Worm (Caenorhabditis elegans): ENCODE measurements around the gene nfyc-1.

nfyc-1 gene

ce11 chrII:76662-77061 is 33.0 kb downstream of the nfyc-1 start:
- TF ChIP-seq tra-4 (tag; optimal IDR thresholded peaks at IDR 0.05) (no peak), flt-1 (GFP tag; IDR thresholded peaks at IDR 0.05) (no peak), pes-1 (GFP tag; IDR thresholded peaks at IDR 0.05) (no peak), ets-7 (tag; optimal IDR thresholded peaks at IDR 0.05) (no peak), tbx-11 (GFP tag; IDR thresholded peaks at IDR 0.05) (no peak), sea-1 (GFP tag; conservative IDR thresholded peaks at IDR 0.05) (no peak)

- TF ChIP-seq tra-4 (tag; optimal IDR thresholded peaks at IDR 0.05) (no peak), pes-1 (GFP tag; IDR thresholded peaks at IDR 0.05) (no peak), ceh-36 (tag; optimal IDR thresholded peaks at IDR 0.05) (no peak), hnd-1 (tag; optimal IDR thresholded peaks at IDR 0.05) (no peak), ets-7 (tag; optimal IDR thresholded peaks at IDR 0.05) (no peak), ama-1 (optimal IDR thresholded peaks at IDR 0.05) (no peak), F13C5.2 (tag; optimal IDR thresholded peaks at IDR 0.05) (no peak), scrt-1 (GFP tag; IDR thresholded peaks at IDR 0.05) (no peak), hmbx-1 (tag; optimal IDR thresholded peaks at IDR 0.05) (no peak), tbx-11 (GFP tag; IDR thresholded peaks at IDR 0.05) (no peak), B0310.2 (tag; optimal IDR thresholded peaks at IDR 0.05) (no peak), hmg-4 (GFP tag; optimal IDR thresholded peaks at IDR 0.05) (no peak), sea-1 (GFP tag; conservative IDR thresholded peaks at IDR 0.05) (no peak), ceh-13 (GFP tag; optimal IDR thresholded peaks at IDR 0.05) (no peak), flt-1 (GFP tag; IDR thresholded peaks at IDR 0.05) (no peak)
Measured at ce11 chrII:79166-79565, 35.5 kb downstream of the nfyc-1 start, which contains the start of gene C23H3.9. C23H3.9 (minus strand) TSS chrII:79266.

DNA sequence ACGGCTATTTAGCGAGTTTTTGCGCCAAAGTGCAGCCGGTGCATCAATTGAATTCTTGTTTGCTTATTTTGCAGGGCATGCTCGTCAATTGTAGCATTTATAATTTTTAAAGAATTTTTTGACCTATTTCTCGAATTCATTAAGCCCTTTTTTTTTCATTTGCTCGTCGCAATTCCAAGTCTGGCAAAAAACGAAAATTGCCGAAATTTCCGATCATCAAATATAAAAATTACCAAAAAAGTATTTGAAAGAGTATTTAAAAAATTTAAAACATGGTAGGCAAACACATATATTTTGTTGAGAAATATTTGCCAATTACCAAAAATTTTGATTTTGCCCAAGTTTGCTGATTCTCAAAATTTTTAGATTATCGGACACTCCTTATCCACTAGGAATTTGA is 40.4 kb downstream of the nfyc-1 start, which contains the start of gene C50D2.6:
TSS of gene C50D2.6 (plus strand) at position 301 of the 400 bp plus-strand sequence.
- no peak for TF ChIP-seq scrt-1 (GFP tag; IDR thresholded peaks at IDR 0.05)

- TF ChIP-seq pes-1 (GFP tag; IDR thresholded peaks at IDR 0.05): no peak
- TF ChIP-seq aly-1 (tag; optimal IDR thresholded peaks at IDR 0.05): no peak
Measured at ce11 chrII:86794-87193, 43.1 kb downstream of the nfyc-1 start.

- TF ChIP-seq ceh-13 (GFP tag; optimal IDR thresholded peaks at IDR 0.05): no peak
- TF ChIP-seq hmbx-1 (tag; optimal IDR thresholded peaks at IDR 0.05): no peak
- TF ChIP-seq tra-4 (tag; optimal IDR thresholded peaks at IDR 0.05): no peak
- no peak for TF ChIP-seq pes-1 (GFP tag; IDR thresholded peaks at IDR 0.05)
- TF ChIP-seq scrt-1 (GFP tag; IDR thresholded peaks at IDR 0.05): no peak
- TF ChIP-seq F13C5.2 (tag; optimal IDR thresholded peaks at IDR 0.05): no peak
- TF ChIP-seq ama-1 (optimal IDR thresholded peaks at IDR 0.05): no peak
- TF ChIP-seq aly-1 (tag; optimal IDR thresholded peaks at IDR 0.05): no peak
- TF ChIP-seq tbx-11 (GFP tag; IDR thresholded peaks at IDR 0.05): no peak
- TF ChIP-seq flt-1 (GFP tag; IDR thresholded peaks at IDR 0.05): no peak
- no peak for TF ChIP-seq ceh-36 (tag; optimal IDR thresholded peaks at IDR 0.05)
- TF ChIP-seq hmg-4 (GFP tag; optimal IDR thresholded peaks at IDR 0.05): no peak
- TF ChIP-seq ets-7 (tag; optimal IDR thresholded peaks at IDR 0.05): no peak
- no peak for TF ChIP-seq B0310.2 (tag; optimal IDR thresholded peaks at IDR 0.05)
Measured at ce11 chrII:87937-88336, 44.2 kb downstream of the nfyc-1 start.

DNA sequence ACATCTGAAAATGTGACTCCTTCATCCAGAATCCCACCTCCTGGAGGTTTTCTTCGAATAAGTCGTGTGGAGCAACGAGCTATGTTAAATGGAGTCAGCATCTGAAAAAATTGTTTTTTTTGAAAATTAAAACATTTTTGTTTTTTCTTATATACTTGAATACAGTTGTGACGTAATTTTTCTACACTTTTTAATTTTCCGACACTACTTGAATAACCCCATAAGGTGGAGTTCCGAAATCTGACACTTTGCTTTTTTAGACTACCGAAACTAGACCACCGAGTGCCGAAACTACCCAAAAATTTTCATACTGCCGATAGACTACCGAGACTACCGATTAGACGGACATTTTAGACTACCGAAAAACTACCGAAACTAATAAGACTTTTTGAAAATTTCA is 47.7 kb downstream of the nfyc-1 start, which contains the start of gene mcat-1:
TSS of gene mcat-1 (minus strand) at position 101 of the 400 bp plus-strand sequence.
- TF ChIP-seq flt-1 (GFP tag; IDR thresholded peaks at IDR 0.05): no peak
- TF ChIP-seq tra-4 (tag; optimal IDR thresholded peaks at IDR 0.05): no peak
- TF ChIP-seq hmg-4 (GFP tag; optimal IDR thresholded peaks at IDR 0.05): no peak
- TF ChIP-seq tbx-37 (GFP tag; conservative IDR thresholded peaks at IDR 0.05): no peak
